Fruit fly (Drosophila melanogaster) whole organism, pupa: ENCODE results near the gene CG5196.

Experiments used
- CG13204 ChIP-seq: fragments of 200-800 bp; sonication (Bioruptor generic); optimal IDR thresholded peaks from 2 replicates; lab custom pipeline; 2018; ENCODE audit warnings: missing biosample characterization, mild to moderate bottlenecking, missing genetic modification characterization, moderate library complexity
- CG17806 ChIP-seq: fragments of 200-800 bp; sonication (Bioruptor generic); optimal IDR thresholded peaks from 2 replicates; lab custom pipeline; 2018; ENCODE audit warnings: missing biosample characterization, mild to moderate bottlenecking, missing genetic modification characterization, moderate library complexity
- CG32121 ChIP-seq: fragments of 200-800 bp; sonication (Bioruptor generic); IDR thresholded peaks from 2 replicates; pipeline ENCODE4 v1.3.6; 2022; ENCODE audit warnings: missing biosample characterization, missing genetic modification characterization
- CG34367 ChIP-seq: fragments of 200-800 bp; sonication (Bioruptor generic); optimal IDR thresholded peaks from 2 replicates; lab custom pipeline; 2018; ENCODE audit warnings: missing biosample characterization, mild to moderate bottlenecking, missing genetic modification characterization
- CG4496 ChIP-seq: fragments of 200-800 bp; sonication (Bioruptor generic); IDR thresholded peaks from 3 replicates; pipeline ENCODE4 v1.3.6; 2022; ENCODE audit warnings: missing biosample characterization, missing genetic modification characterization
- CG8159 ChIP-seq: fragments of 200-800 bp; sonication (Bioruptor generic); optimal IDR thresholded peaks from 3 replicates; lab custom pipeline; 2018; ENCODE audit warnings: missing biosample characterization, mild to moderate bottlenecking, missing genetic modification characterization, moderate library complexity
- D1 ChIP-seq: fragments of 200-800 bp; sonication (Bioruptor generic); optimal IDR thresholded peaks from 2 replicates; lab custom pipeline; 2018; ENCODE audit warnings: missing biosample characterization, mild to moderate bottlenecking, missing genetic modification characterization, moderate library complexity
- Ets98B ChIP-seq: fragments of 200-800 bp; sonication (Bioruptor generic); IDR thresholded peaks from 2 replicates; pipeline ENCODE4 v1.3.6; 2022; ENCODE audit warnings: missing biosample characterization, missing genetic modification characterization
- Pif1B ChIP-seq: fragments of 200-800 bp; sonication (Bioruptor generic); optimal IDR thresholded peaks from 3 replicates; lab custom pipeline; 2016; ENCODE audit warnings: missing biosample characterization, missing genetic modification characterization
- Snoo ChIP-seq: fragments of 200-800 bp; sonication (Bioruptor generic); optimal IDR thresholded peaks from 3 replicates; lab custom pipeline; 2017; ENCODE audit warnings: missing biosample characterization, mild to moderate bottlenecking, missing genetic modification characterization, inconsistent platforms
- fd96Ca ChIP-seq: fragments of 200-800 bp; sonication (Bioruptor generic); IDR thresholded peaks from 3 replicates; pipeline ENCODE4 v1.3.6; 2022; ENCODE audit warnings: missing biosample characterization, missing genetic modification characterization
- gl ChIP-seq: fragments of 200-800 bp; sonication (Bioruptor generic); optimal IDR thresholded peaks from 2 replicates; lab custom pipeline; 2018; ENCODE audit warnings: missing biosample characterization, mild to moderate bottlenecking, missing genetic modification characterization

DNA sequence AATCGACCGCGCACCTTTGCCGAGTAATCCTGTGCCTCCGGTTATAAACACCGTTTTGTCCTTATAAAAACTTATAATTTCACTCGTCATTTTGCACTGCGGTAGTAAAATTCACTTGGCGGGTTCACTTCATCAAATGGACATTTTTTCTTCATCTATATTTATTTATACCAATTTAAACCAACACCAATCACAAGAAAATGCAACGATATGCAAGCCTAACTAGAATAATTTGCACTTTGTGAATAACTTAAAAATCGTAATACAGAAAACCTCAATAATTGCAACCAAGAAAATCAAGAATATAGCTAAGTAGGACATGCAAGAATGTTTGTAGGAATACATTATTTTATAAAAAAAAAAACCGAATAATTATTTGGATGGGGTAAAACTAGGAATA, 12.2 kb upstream of the CG5196 start, which contains the start of the genes CG10096 and CG10097:
- TF ChIP-seq Pif1B (GFP tag; lab: Kevin White, UChicago): no peak
- TF ChIP-seq CG32121 (GFP tag; lab: Robert Waterston, UW): no peak
- no peak for TF ChIP-seq CG8159 (tag; lab: Kevin White, UChicago)
- TF ChIP-seq CG34367: no peak
- no peak for TF ChIP-seq fd96Ca (GFP tag; lab: Robert Waterston, UW)
- TF ChIP-seq Ets98B: no peak
- no peak for TF ChIP-seq CG17806 (tag; lab: Kevin White, UChicago)
- TF ChIP-seq D1 (tag; lab: Kevin White, UChicago): no peak
- TF ChIP-seq Snoo (tag; lab: Kevin White, UChicago): no peak
- no peak for TF ChIP-seq CG4496
- TF ChIP-seq gl (tag; lab: Kevin White, UChicago): no peak
- TF ChIP-seq CG13204 (GFP tag; lab: Kevin White, UChicago): no peak
